Fruit fly (Drosophila melanogaster): ENCODE measurements around the gene CG4362.
A peak's percentile ranks its signal among the peaks of the same experiment; 100 is the strongest.

CG4362 gene

DNA sequence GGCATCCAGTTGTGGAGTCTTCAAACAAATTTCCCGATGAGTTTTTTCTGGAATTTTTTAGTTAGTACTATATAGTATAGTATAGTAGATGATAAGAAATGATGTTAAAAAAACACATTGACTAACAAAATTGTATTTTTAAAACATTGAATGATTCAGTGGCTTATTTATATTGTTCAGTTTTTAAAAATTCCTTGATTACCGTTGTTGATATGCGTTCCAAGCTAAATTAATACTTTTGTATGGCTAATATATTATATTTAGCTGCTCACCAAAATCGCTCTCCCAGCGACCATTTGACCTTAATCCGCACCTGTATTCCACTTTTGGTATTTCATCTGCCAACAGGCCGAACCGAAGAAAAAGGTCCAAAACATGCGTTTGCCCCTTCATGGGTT, 49.4 kb downstream of the CG4362 start:
- TF ChIP-seq Snoo (tag; optimal IDR thresholded peaks at IDR 0.05) (peak; percentile 26), CG34367 (tag; optimal IDR thresholded peaks at IDR 0.05) (no peak), D1 (tag; optimal IDR thresholded peaks at IDR 0.05) (no peak), Ets98B (GFP tag; IDR thresholded peaks at IDR 0.05) (no peak), CG32121 (GFP tag; IDR thresholded peaks at IDR 0.05) (no peak), fd96Ca (GFP tag; IDR thresholded peaks at IDR 0.05) (no peak), CG8159 (tag; optimal IDR thresholded peaks at IDR 0.05) (peak; percentile 53), CG9948 (tag; optimal IDR thresholded peaks at IDR 0.05) (peak; percentile 38), CG4496 (GFP tag; IDR thresholded peaks at IDR 0.05) (peak; percentile 12; the same call in 1 of the 3 replicates), CG14655 (GFP tag; optimal IDR thresholded peaks at IDR 0.05) (no peak), gl (tag; optimal IDR thresholded peaks at IDR 0.05) (no peak), CG12605 (GFP tag; IDR thresholded peaks at IDR 0.05) (no peak), Pif1B (GFP tag; optimal IDR thresholded peaks at IDR 0.05) (peak; percentile 6), CG15710 (tag; optimal IDR thresholded peaks at IDR 0.05) (peak; percentile 25), CG17806 (tag; optimal IDR thresholded peaks at IDR 0.05) (peak; percentile 24), CG13204 (GFP tag; optimal IDR thresholded peaks at IDR 0.05) (no peak), rn (GFP tag; IDR thresholded peaks at IDR 0.05) (no peak), Pif1A (GFP tag; optimal IDR thresholded peaks at IDR 0.05) (no peak), CG10348 (GFP tag; IDR thresholded peaks at IDR 0.05) (no peak), EcR (GFP tag; optimal IDR thresholded peaks at IDR 0.05) (no peak), CG8301 (tag; optimal IDR thresholded peaks at IDR 0.05) (no peak)

DNA sequence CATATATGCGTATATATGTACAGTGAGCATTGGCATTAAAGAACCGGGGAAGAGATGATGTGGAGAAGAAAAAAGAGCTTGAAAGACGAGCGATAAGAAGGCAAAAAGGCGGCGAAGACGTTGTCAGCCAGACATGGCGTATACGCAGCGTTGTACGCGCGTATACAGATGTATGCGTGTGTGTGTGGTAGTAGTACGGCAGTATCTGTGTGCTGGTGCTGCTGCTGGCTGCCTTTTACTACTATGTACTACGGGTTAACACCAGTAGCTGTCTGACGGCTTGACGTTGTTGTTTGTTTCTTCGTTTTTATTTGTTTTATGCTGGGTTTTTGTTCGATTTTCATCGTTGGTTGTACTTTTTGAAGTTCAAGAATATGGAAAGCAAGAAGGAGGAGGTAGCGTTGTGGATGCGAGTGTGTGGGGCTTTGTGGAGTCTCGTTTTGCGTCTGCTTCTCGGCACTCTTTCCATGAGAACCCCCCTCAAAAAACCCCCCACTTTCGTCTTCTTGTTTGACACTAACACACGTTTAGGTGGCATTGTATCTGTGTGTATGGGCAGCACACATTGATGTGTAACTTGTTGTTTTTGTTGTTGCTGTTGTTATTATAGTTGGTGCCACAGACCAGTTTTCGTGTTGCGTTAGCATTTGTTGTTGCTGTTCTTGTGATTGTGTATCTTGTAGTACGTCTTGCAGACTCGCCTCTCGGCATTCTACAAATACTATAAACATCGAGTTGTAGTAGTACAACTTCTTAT, 50.0 kb downstream of the CG4362 start:
- TF ChIP-seq CG9948 (tag; optimal IDR thresholded peaks at IDR 0.05) (peak; percentile 31), CG12605 (GFP tag; IDR thresholded peaks at IDR 0.05) (peak; percentile 45), Snoo (tag; optimal IDR thresholded peaks at IDR 0.05) (no peak), CG34367 (tag; optimal IDR thresholded peaks at IDR 0.05) (peak; percentile 70), Ets98B (GFP tag; IDR thresholded peaks at IDR 0.05) (0 out of 2 replicates have a peak, but pooled peaks have one; percentile 27), CG8159 (tag; optimal IDR thresholded peaks at IDR 0.05) (peak; percentile 39), CG15710 (tag; optimal IDR thresholded peaks at IDR 0.05) (peak; percentile 50), D1 (tag; optimal IDR thresholded peaks at IDR 0.05) (no peak), CG14655 (GFP tag; optimal IDR thresholded peaks at IDR 0.05) (peak; percentile 43), CG4496 (GFP tag; IDR thresholded peaks at IDR 0.05) (no peak; the same call in 2 of the 3 replicates), CG32121 (GFP tag; IDR thresholded peaks at IDR 0.05) (peak; percentile 13; the same call in 1 of the 2 replicates), fd96Ca (GFP tag; IDR thresholded peaks at IDR 0.05) (peak; percentile 37; the same call in 1 of the 3 replicates), CG17806 (tag; optimal IDR thresholded peaks at IDR 0.05) (peak; percentile 37), EcR (GFP tag; optimal IDR thresholded peaks at IDR 0.05) (peak; percentile 86), CG8301 (tag; optimal IDR thresholded peaks at IDR 0.05) (peak; percentile 44), Pif1B (GFP tag; optimal IDR thresholded peaks at IDR 0.05) (no peak), gl (tag; optimal IDR thresholded peaks at IDR 0.05) (peak; percentile 92), CG13204 (GFP tag; optimal IDR thresholded peaks at IDR 0.05) (peak; percentile 76), CG10348 (GFP tag; IDR thresholded peaks at IDR 0.05) (no peak), Pif1A (GFP tag; optimal IDR thresholded peaks at IDR 0.05) (peak; percentile 68), rn (GFP tag; IDR thresholded peaks at IDR 0.05) (0 out of 2 replicates have a peak, but pooled peaks have one; percentile 34)

DNA sequence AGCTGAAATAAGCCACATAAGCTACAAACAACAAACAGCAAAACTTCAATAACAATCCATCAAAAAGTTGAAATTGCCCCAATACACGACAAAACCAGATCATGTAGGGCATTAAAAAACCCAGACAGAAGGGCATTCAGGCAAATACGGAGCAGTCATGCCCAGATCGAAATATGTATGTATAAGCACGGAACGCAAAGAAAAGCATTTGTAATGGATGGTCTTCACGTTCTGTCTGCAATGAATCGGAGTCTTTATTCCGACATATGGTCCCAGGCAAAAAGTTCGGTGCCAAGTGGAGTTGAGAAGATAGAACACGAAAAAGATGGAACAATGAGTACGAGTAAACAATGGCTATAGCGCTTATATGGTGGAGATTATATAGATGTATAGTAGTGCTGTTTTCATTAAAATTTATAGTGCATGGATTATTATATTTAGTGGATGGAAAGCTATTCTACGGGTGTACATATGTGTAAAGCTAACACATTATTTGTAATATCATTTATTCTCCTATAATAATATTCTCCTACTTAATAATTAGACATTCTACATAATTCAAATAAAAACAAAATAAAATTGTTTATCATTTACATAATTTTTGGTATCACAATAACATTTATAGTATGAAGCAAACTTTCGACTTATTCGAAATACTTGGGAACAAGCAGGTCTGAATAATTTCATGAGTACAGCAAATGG, 50.9 kb downstream of the CG4362 start:
- TF ChIP-seq CG17806 (tag; optimal IDR thresholded peaks at IDR 0.05) (peak; percentile 34), CG15710 (tag; optimal IDR thresholded peaks at IDR 0.05) (peak; percentile 14), CG10348 (GFP tag; IDR thresholded peaks at IDR 0.05) (no peak), CG8301 (tag; optimal IDR thresholded peaks at IDR 0.05) (peak; percentile 38), D1 (tag; optimal IDR thresholded peaks at IDR 0.05) (no peak), CG32121 (GFP tag; IDR thresholded peaks at IDR 0.05) (no peak), gl (tag; optimal IDR thresholded peaks at IDR 0.05) (no peak), CG34367 (tag; optimal IDR thresholded peaks at IDR 0.05) (peak; percentile 2), EcR (GFP tag; optimal IDR thresholded peaks at IDR 0.05) (no peak), CG13204 (GFP tag; optimal IDR thresholded peaks at IDR 0.05) (no peak), Ets98B (GFP tag; IDR thresholded peaks at IDR 0.05) (no peak), Snoo (tag; optimal IDR thresholded peaks at IDR 0.05) (no peak), CG4496 (GFP tag; IDR thresholded peaks at IDR 0.05) (no peak), CG12605 (GFP tag; IDR thresholded peaks at IDR 0.05) (no peak), CG8159 (tag; optimal IDR thresholded peaks at IDR 0.05) (peak; percentile 69), fd96Ca (GFP tag; IDR thresholded peaks at IDR 0.05) (no peak), Pif1A (GFP tag; optimal IDR thresholded peaks at IDR 0.05) (no peak), Pif1B (GFP tag; optimal IDR thresholded peaks at IDR 0.05) (no peak), CG9948 (tag; optimal IDR thresholded peaks at IDR 0.05) (peak; percentile 66), CG14655 (GFP tag; optimal IDR thresholded peaks at IDR 0.05) (peak; percentile 60), rn (GFP tag; IDR thresholded peaks at IDR 0.05) (no peak)

All from whole organism, pupa.